Worm (Caenorhabditis elegans) whole organism, L4 larva: ENCODE results near the gene F20G2.6.

Experiments used
- cey-2 ChIP-seq: sonication (generic microtip); optimal IDR thresholded peaks from 3 replicates; lab custom pipeline; 2017; ENCODE audit warnings: missing genetic modification characterization, mild to moderate bottlenecking, missing compliant biosample characterization, antibody characterized with exemption, borderline replicate concordance; ENCODE audit not compliant: insufficient read depth
- egl-27 ChIP-seq: sonication (generic microtip); optimal IDR thresholded peaks from 3 replicates; lab custom pipeline; 2017; ENCODE audit warnings: missing biosample characterization, missing genetic modification reagents, missing genetic modification characterization

ce11 chrV:13777857-13778256 lies 15.0 kb downstream of the F20G2.6 start, which contains the start of gene F53C11.9:
- TF ChIP-seq cey-2 (tag; lab: Kevin White, UChicago): no peak
- no peak for TF ChIP-seq egl-27
